Fruit fly (Drosophila melanogaster): ENCODE data around the gene CG7548.

The CG7548 gene

DNA sequence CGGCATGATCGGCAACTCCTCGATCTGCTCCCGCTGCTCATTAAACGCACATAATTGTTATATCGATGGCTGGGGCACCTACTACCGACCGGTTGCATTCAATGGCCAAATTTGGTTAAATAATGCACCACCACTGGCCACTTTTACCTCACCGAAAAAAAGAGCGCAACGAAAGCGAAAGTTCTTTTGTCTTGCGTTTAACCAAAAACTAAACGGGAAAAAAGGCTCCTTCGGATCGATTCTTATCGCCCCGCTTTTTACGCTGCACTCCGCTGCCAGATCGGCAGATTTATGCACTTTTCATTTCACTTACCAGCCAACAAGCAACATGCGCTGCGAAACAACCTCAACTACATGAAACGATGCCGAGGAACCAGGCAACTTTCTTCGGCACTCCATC, 39.5 kb upstream of the CG7548 start:
- TF ChIP-seq lola (GFP tag; optimal IDR thresholded peaks at IDR 0.05) (no peak), pan (optimal IDR thresholded peaks at IDR 0.05) (no peak), dsf (GFP tag; optimal IDR thresholded peaks at IDR 0.05; ENCODE audit: borderline replicate concordance) (no peak), Hr83 (GFP tag; optimal IDR thresholded peaks at IDR 0.05; ENCODE audit: poor library complexity, severe bottlenecking) (no peak), brk (GFP tag; optimal IDR thresholded peaks at IDR 0.05) (no peak), jim (GFP tag; optimal IDR thresholded peaks at IDR 0.05) (no peak), dl (GFP tag; optimal IDR thresholded peaks at IDR 0.05; ENCODE audit: insufficient read depth in 1 of 2, partially characterized antibody in 2 of 2) (no peak), Dif (GFP tag; optimal IDR thresholded peaks at IDR 0.05; ENCODE audit: partially characterized antibody) (no peak), br (GFP tag; optimal IDR thresholded peaks at IDR 0.05) (no peak), psq (GFP tag; optimal IDR thresholded peaks at IDR 0.05) (no peak), Jra (GFP tag; optimal IDR thresholded peaks at IDR 0.05) (no peak), CG9705 (GFP tag; optimal IDR thresholded peaks at IDR 0.05) (no peak)

DNA sequence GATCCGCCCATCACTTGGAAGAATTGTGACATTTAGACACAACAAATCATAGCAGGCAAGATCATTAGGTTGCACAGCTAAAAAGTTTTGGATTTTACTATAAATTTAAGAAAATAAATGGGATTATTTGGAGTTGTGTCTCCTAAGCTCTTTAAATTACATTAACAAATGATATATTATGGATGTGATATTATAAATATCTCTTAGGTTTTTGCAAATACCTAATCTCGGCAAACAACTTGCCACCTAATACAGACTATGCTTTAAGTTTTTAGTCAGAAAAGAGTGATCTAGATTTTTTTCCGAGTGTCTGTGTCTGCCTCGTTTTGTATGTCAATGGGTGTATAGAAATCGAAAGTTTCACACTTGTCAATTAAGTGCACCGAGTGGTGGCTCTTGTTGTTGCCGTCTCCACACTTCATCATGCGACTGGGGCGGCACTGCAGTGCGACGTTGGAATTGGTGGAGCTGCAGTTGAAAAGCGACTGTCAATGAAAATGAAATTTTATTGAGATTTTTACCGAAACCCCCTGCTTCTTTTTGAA, 38.7 kb upstream of the CG7548 start:
- TF ChIP-seq Vsx2 (GFP tag; optimal IDR thresholded peaks at IDR 0.05; ENCODE audit: partially characterized antibody) (no peak), sv (GFP tag; optimal IDR thresholded peaks at IDR 0.05) (no peak), dl (GFP tag; optimal IDR thresholded peaks at IDR 0.05; ENCODE audit: insufficient read depth in 1 of 2, partially characterized antibody in 2 of 2) (no peak), lola (GFP tag; optimal IDR thresholded peaks at IDR 0.05) (no peak), CG9705 (GFP tag; optimal IDR thresholded peaks at IDR 0.05) (no peak), jim (GFP tag; optimal IDR thresholded peaks at IDR 0.05) (no peak), woc (GFP tag; optimal IDR thresholded peaks at IDR 0.05) (no peak)

DNA sequence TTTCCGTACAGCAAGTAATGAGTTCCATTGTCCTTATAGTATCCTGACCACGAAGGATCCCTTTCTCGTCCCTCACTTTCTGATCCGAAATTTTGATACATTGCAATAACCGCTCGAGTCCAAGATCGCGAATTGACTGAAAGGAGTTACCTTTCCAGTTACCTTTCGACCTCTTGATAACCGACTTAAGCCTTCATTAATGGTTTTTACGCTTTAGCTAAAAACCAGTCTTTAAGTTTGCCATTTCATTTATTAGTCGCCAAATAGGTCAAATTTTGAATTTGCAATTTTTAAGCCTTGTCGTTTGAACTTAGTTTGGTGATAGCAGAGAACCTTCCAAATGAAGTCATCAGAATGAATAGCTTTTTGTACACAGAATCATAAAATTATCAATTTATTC, 36.3 kb upstream of the CG7548 start, which contains the start of gene CG32376:
CG32376 (minus strand) TSS at position 101 of the 400 bp plus-strand sequence.
- TF ChIP-seq br (GFP tag; optimal IDR thresholded peaks at IDR 0.05): no peak
- no peak for TF ChIP-seq woc (GFP tag; optimal IDR thresholded peaks at IDR 0.05)
- no peak for TF ChIP-seq ey (GFP tag; optimal IDR thresholded peaks at IDR 0.05)
- no peak for TF ChIP-seq dmrt93B (GFP tag; optimal IDR thresholded peaks at IDR 0.05)
- no peak for TF ChIP-seq usp (GFP tag; optimal IDR thresholded peaks at IDR 0.05)
- no peak for TF ChIP-seq CrebA (GFP tag; optimal IDR thresholded peaks at IDR 0.05; ENCODE audit: borderline replicate concordance)
- no peak for TF ChIP-seq rgr (GFP tag; optimal IDR thresholded peaks at IDR 0.05)
- TF ChIP-seq sv (GFP tag; optimal IDR thresholded peaks at IDR 0.05): no peak
- TF ChIP-seq Mio (GFP tag; optimal IDR thresholded peaks at IDR 0.05): no peak
- TF ChIP-seq Myc (optimal IDR thresholded peaks at IDR 0.05): no peak
- no peak for TF ChIP-seq Hr83 (GFP tag; optimal IDR thresholded peaks at IDR 0.05; ENCODE audit: poor library complexity, severe bottlenecking)
- no peak for TF ChIP-seq h (GFP tag; optimal IDR thresholded peaks at IDR 0.05)
- TF ChIP-seq sage (GFP tag; optimal IDR thresholded peaks at IDR 0.05): no peak
- TF ChIP-seq dl (GFP tag; optimal IDR thresholded peaks at IDR 0.05; ENCODE audit: insufficient read depth in 1 of 2, partially characterized antibody in 2 of 2): no peak
- TF ChIP-seq CG32264 (GFP tag; optimal IDR thresholded peaks at IDR 0.05): no peak
- no peak for TF ChIP-seq GATAd (GFP tag; optimal IDR thresholded peaks at IDR 0.05)
- TF ChIP-seq psq (GFP tag; optimal IDR thresholded peaks at IDR 0.05): no peak
- TF ChIP-seq lola (GFP tag; optimal IDR thresholded peaks at IDR 0.05): no peak
- no peak for TF ChIP-seq HLH106 (tag; optimal IDR thresholded peaks at IDR 0.05)

DNA sequence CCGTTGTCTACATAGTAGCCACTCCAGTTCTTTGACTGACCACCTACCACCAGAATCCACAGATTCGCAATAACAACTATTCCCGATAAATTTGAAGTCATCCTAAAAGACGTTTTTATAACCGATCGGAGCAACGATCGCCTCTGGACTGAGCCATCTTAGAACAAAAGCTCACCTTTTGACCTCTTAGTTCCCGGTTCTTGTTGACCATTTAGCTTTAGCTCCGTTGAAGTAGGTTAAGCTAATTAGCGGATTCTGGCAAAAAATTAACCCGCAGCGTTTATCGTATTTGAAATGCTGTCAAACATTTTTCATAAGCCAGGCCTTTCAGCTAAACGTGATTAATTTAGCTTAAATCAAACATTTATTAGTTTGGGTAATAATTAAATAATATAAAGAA, 35.1 kb upstream of the CG7548 start, which contains the start of gene CG32374:
CG32374 (minus strand) TSS at position 101 of the 400 bp plus-strand sequence.
- no peak for TF ChIP-seq Dfd (GFP tag; optimal IDR thresholded peaks at IDR 0.05)
- TF ChIP-seq Hr78 (GFP tag; optimal IDR thresholded peaks at IDR 0.05): no peak
- TF ChIP-seq psq (GFP tag; optimal IDR thresholded peaks at IDR 0.05): no peak

DNA sequence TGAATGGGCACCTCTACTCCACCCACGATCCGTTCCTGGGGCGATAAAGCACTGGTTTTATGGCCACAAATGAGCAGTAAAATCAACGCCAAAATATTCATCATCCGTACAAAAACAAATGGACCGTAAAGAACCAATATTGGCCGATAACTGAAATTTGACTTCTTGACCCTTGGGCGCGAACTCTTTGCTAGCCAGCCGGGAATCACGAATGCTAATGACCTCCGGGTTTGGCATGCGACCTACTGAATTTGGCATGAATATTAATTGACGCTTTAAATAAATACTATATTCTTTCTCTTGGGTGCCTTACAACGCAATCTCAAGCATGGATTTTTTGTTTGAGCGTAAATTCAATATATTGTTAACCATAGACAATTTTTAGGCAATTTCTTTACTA, 33.7 kb upstream of the CG7548 start, which contains the start of gene CG16998:
CG16998 (minus strand) TSS at position 101 of the 400 bp plus-strand sequence.
- no peak for TF ChIP-seq Abd-B (GFP tag; optimal IDR thresholded peaks at IDR 0.05)
- TF ChIP-seq sv (GFP tag; optimal IDR thresholded peaks at IDR 0.05): no peak
- TF ChIP-seq OdsH (GFP tag; optimal IDR thresholded peaks at IDR 0.05): no peak
- TF ChIP-seq pan (optimal IDR thresholded peaks at IDR 0.05): no peak
- TF ChIP-seq h (GFP tag; optimal IDR thresholded peaks at IDR 0.05): no peak
- TF ChIP-seq usp (GFP tag; optimal IDR thresholded peaks at IDR 0.05): no peak
- TF ChIP-seq Dfd (GFP tag; optimal IDR thresholded peaks at IDR 0.05): no peak
- TF ChIP-seq ey (GFP tag; optimal IDR thresholded peaks at IDR 0.05): no peak
- TF ChIP-seq CG32264 (GFP tag; optimal IDR thresholded peaks at IDR 0.05): no peak
